Worm (Caenorhabditis elegans) whole organism, L4 larva: ENCODE measurements around the gene F09E5.11.

ENCODE experiments used
- ama-1 ChIP-seq: fragments of 150-350 bp; optimal IDR thresholded peaks from 2 replicates; lab custom pipeline; 2014; ENCODE audit warnings: inconsistent platforms, mixed read lengths
- zip-11 ChIP-seq: fragments of 200-800 bp; sonication (Bioruptor generic); IDR thresholded peaks from 2 replicates; pipeline ENCODE4 v1.3.6; 2022; ENCODE audit warnings: missing genetic modification characterization, missing compliant biosample characterization

DNA sequence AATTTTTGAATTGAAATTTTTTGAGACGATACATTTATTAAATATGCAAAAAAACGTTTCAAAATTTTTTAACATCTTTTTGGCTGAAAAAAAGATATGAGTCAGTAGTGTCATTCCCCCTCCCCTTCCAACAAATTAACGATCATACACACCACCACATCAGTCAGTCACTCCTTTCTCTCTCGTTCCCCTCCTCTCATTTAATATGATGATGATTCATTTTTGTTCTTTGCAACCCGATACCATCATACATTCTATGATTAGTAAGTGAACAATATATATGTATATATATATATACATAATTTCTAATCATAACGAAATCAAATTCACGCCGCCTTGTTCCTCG, 20.5 kb downstream of the F09E5.11 start:
- no peak for TF ChIP-seq zip-11 (GFP tag; lab: Robert Waterston, UW)
- TF ChIP-seq ama-1 = no peak
